Worm (Caenorhabditis elegans) whole organism, L2 larva: ENCODE results near the gene EEED8.12.

ENCODE experiments used
- C34F6.9 ChIP-seq: fragments of 150-350 bp; optimal IDR thresholded peaks from 2 replicates; lab custom pipeline; 2014; ENCODE audit warnings: missing biosample characterization, missing genetic modification characterization
- F13H6.1 ChIP-seq: sonication (generic microtip); optimal IDR thresholded peaks from 2 replicates; lab custom pipeline; 2016; ENCODE audit warnings: missing genetic modification characterization, missing compliant biosample characterization
- Y55F3AM.14 ChIP-seq: fragments of 200-800 bp; sonication (Bioruptor generic); optimal IDR thresholded peaks from 2 replicates; lab custom pipeline; 2018; ENCODE audit warnings: mild to moderate bottlenecking, missing genetic modification characterization, missing compliant biosample characterization
- ZK546.5 ChIP-seq: sonication (generic microtip); optimal IDR thresholded peaks from 2 replicates; lab custom pipeline; 2017; ENCODE audit warnings: missing biosample characterization, missing genetic modification characterization
- alr-1 ChIP-seq: fragments of 150-350 bp; optimal IDR thresholded peaks from 2 replicates; lab custom pipeline; 2014; ENCODE audit warnings: missing biosample characterization, missing genetic modification characterization
- aly-2 ChIP-seq: fragments of 150-350 bp; optimal IDR thresholded peaks from 2 replicates; lab custom pipeline; 2014; ENCODE audit warnings: missing biosample characterization, missing genetic modification characterization
- blmp-1 ChIP-seq: sonication (generic microtip); optimal IDR thresholded peaks from 2 replicates; lab custom pipeline; 2017; ENCODE audit warnings: missing genetic modification characterization, mild to moderate bottlenecking, missing compliant biosample characterization, antibody characterized with exemption, moderate library complexity; ENCODE audit not compliant: insufficient read depth
- ceh-16 ChIP-seq: fragments of 150-350 bp; optimal IDR thresholded peaks from 2 replicates; lab custom pipeline; 2014; ENCODE audit warnings: missing biosample characterization, missing genetic modification characterization
- ceh-82 ChIP-seq: fragments of 150-350 bp; optimal IDR thresholded peaks from 2 replicates; lab custom pipeline; 2014; ENCODE audit warnings: missing biosample characterization, missing genetic modification characterization
- crh-2 ChIP-seq: sonication (generic microtip); optimal IDR thresholded peaks from 2 replicates; lab custom pipeline; 2017; ENCODE audit warnings: missing biosample characterization, missing genetic modification characterization
- dmd-4 ChIP-seq: sonication (generic microtip); optimal IDR thresholded peaks from 2 replicates; lab custom pipeline; 2017; ENCODE audit warnings: missing biosample characterization, missing genetic modification characterization
- egl-27 ChIP-seq: sonication (generic microtip); optimal IDR thresholded peaks from 3 replicates; lab custom pipeline; 2017; ENCODE audit warnings: missing biosample characterization, missing genetic modification reagents, missing genetic modification characterization
- elt-1 ChIP-seq: fragments of 150-350 bp; optimal IDR thresholded peaks from 2 replicates; lab custom pipeline; 2014; ENCODE audit warnings: missing biosample characterization, missing genetic modification characterization
- elt-3 ChIP-seq: sonication (generic microtip); optimal IDR thresholded peaks from 2 replicates; lab custom pipeline; 2017; ENCODE audit warnings: missing biosample characterization, missing genetic modification characterization
- gmeb-1 ChIP-seq: fragments of 150-350 bp; optimal IDR thresholded peaks from 2 replicates; lab custom pipeline; 2014; ENCODE audit warnings: missing biosample characterization, missing genetic modification characterization
- lin-11 ChIP-seq: fragments of 150-350 bp; sonication (generic microtip); optimal IDR thresholded peaks from 2 replicates; lab custom pipeline; 2014; ENCODE audit warnings: missing biosample characterization, missing genetic modification characterization, inconsistent platforms, mixed read lengths
- lin-13 ChIP-seq: fragments of 150-350 bp; optimal IDR thresholded peaks from 2 replicates; lab custom pipeline; 2014; ENCODE audit warnings: missing biosample characterization, missing genetic modification reagents, missing genetic modification characterization
- lin-39 ChIP-seq: fragments of 150-350 bp; optimal IDR thresholded peaks from 2 replicates; lab custom pipeline; 2014; ENCODE audit warnings: missing biosample characterization, missing genetic modification reagents, missing genetic modification characterization
- lsy-2 ChIP-seq, 2 experiments: fragments of 150-350 bp in 1 of 2; sonication (generic microtip) in 1 of 2; optimal IDR thresholded peaks; 2 replicates each; lab custom pipeline; 2014 to 2017; ENCODE audit warnings: missing biosample characterization in 2 of 2, missing genetic modification characterization in 2 of 2
- mab-5 ChIP-seq: fragments of 150-350 bp; optimal IDR thresholded peaks from 2 replicates; lab custom pipeline; 2014; ENCODE audit warnings: missing biosample characterization, missing genetic modification characterization
- mdl-1 ChIP-seq, 2 experiments: fragments of 150-350 bp in 1 of 2; sonication (generic microtip) in 1 of 2; optimal IDR thresholded peaks; 2 replicates each; lab custom pipeline; 2017; ENCODE audit warnings: missing biosample characterization in 2 of 2, missing genetic modification characterization in 2 of 2
- nhr-10 ChIP-seq: sonication (generic microtip); optimal IDR thresholded peaks from 2 replicates; lab custom pipeline; 2017; ENCODE audit warnings: missing biosample characterization, missing genetic modification characterization
- nhr-11 ChIP-seq: fragments of 150-350 bp; optimal IDR thresholded peaks from 2 replicates; lab custom pipeline; 2014; ENCODE audit warnings: missing biosample characterization, missing genetic modification characterization
- nhr-12 ChIP-seq: fragments of 150-350 bp; optimal IDR thresholded peaks from 2 replicates; lab custom pipeline; 2014; ENCODE audit warnings: missing biosample characterization, missing genetic modification characterization
- nhr-21 ChIP-seq: fragments of 150-350 bp; optimal IDR thresholded peaks from 2 replicates; lab custom pipeline; 2014; ENCODE audit warnings: missing biosample characterization, missing genetic modification characterization
- nhr-23 ChIP-seq: fragments of 150-350 bp; optimal IDR thresholded peaks from 2 replicates; lab custom pipeline; 2014; ENCODE audit warnings: missing biosample characterization, missing genetic modification reagents, missing genetic modification characterization
- nhr-237 ChIP-seq: fragments of 150-350 bp; optimal IDR thresholded peaks from 2 replicates; lab custom pipeline; 2014; ENCODE audit warnings: missing biosample characterization, missing genetic modification characterization
- nhr-25 ChIP-seq: fragments of 150-350 bp; sonication (generic microtip); optimal IDR thresholded peaks from 3 replicates; lab custom pipeline; 2014; ENCODE audit warnings: missing biosample characterization, missing genetic modification characterization
- nhr-6 ChIP-seq: fragments of 150-350 bp; optimal IDR thresholded peaks from 2 replicates; lab custom pipeline; 2014; ENCODE audit warnings: missing biosample characterization, missing genetic modification characterization
- nhr-77 ChIP-seq: fragments of 150-350 bp; optimal IDR thresholded peaks from 2 replicates; lab custom pipeline; 2014; ENCODE audit warnings: missing biosample characterization, missing genetic modification characterization
- peb-1 ChIP-seq: fragments of 150-350 bp; optimal IDR thresholded peaks from 2 replicates; lab custom pipeline; 2014; ENCODE audit warnings: missing biosample characterization, missing genetic modification characterization
- sem-4 ChIP-seq: fragments of 150-350 bp; optimal IDR thresholded peaks from 2 replicates; lab custom pipeline; 2014; ENCODE audit warnings: missing biosample characterization, missing genetic modification reagents, missing genetic modification characterization
- skn-1 ChIP-seq: sonication (generic microtip); optimal IDR thresholded peaks from 2 replicates; lab custom pipeline; 2017; ENCODE audit warnings: missing biosample characterization, missing genetic modification characterization
- sma-9 ChIP-seq, 2 experiments: fragments of 150-350 bp in 1 of 2; sonication (generic microtip) in 1 of 2; optimal IDR thresholded peaks; 2 replicates each; lab custom pipeline; 2014 to 2016; ENCODE audit warnings: missing genetic modification characterization in 2 of 2, mild to moderate bottlenecking in 1 of 2, missing biosample characterization in 1 of 2, missing compliant biosample characterization in 1 of 2, missing genetic modification reagents in 1 of 2, moderate library complexity in 1 of 2
- snpc-4 ChIP-seq: fragments of 150-350 bp; optimal IDR thresholded peaks from 2 replicates; lab custom pipeline; 2014; ENCODE audit warnings: missing biosample characterization, missing genetic modification characterization
- unc-39 ChIP-seq: fragments of 150-350 bp; optimal IDR thresholded peaks from 2 replicates; lab custom pipeline; 2014; ENCODE audit warnings: missing biosample characterization, missing genetic modification characterization
- unc-55 ChIP-seq: fragments of 150-350 bp; sonication (generic microtip); optimal IDR thresholded peaks from 3 replicates; lab custom pipeline; 2014; ENCODE audit warnings: missing biosample characterization, missing genetic modification reagents, missing genetic modification characterization
- unc-62 ChIP-seq: fragments of 150-350 bp; optimal IDR thresholded peaks from 2 replicates; lab custom pipeline; 2014; ENCODE audit warnings: missing biosample characterization, missing genetic modification reagents, missing genetic modification characterization
- zag-1 ChIP-seq: fragments of 150-350 bp; optimal IDR thresholded peaks from 2 replicates; lab custom pipeline; 2014; ENCODE audit warnings: missing biosample characterization, missing genetic modification characterization
- ztf-1 ChIP-seq: fragments of 200-800 bp; sonication (Bioruptor generic); conservative IDR thresholded peaks from 2 replicates; pipeline ENCODE4 v1.3.6; 2022; ENCODE audit warnings: missing genetic modification characterization, missing compliant biosample characterization
- ztf-11 ChIP-seq: sonication (generic microtip); optimal IDR thresholded peaks from 2 replicates; lab custom pipeline; 2017; ENCODE audit warnings: missing biosample characterization, missing genetic modification characterization
- ztf-4 ChIP-seq: fragments of 150-350 bp; optimal IDR thresholded peaks from 2 replicates; lab custom pipeline; 2014; ENCODE audit warnings: missing biosample characterization, missing genetic modification characterization

EEED8.12 gene

DNA sequence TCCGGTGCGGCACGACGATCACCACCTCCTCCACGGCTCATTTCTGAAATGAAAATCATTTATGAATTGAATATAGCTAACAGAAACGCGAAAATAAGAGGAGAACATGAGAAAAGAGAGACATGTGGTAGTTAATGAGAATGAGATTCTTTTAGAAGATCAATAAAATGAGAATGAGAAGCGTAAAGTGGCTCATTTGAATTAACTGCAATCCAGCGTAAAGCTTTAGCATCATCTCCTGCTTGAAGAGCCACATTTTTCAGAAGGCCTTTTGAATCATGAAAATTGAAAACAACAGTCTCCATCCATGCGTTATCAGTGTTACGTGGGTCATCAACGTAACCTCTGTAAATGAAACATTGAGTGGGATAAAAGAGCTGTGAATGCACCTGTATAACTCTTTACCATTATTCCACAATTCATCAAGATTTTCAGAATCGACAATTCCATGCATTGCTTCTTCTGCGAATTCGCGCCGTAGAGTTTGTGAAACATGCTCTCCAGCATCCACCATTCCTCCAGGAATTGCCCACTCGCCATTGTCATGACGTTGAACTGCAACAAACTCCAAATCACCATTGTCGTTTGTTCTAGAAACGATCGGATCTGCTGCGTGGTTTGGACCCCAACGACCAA is 19.9 kb downstream of the EEED8.12 start, which contains the start of gene rsp-4:
Gene rsp-4, minus strand, starts transcription at position 51 of the 636 bp plus-strand sequence.
- TF ChIP-seq zag-1 (tag; lab: Kevin White, UChicago) (no peak), unc-62 (GFP tag; lab: Kevin White, UChicago) (no peak), unc-39 (tag; lab: Kevin White, UChicago) (no peak), Y55F3AM.14 (GFP tag; lab: Kevin White, UChicago) (no peak), sem-4 (tag; lab: Kevin White, UChicago) (no peak), peb-1 (tag; lab: Kevin White, UChicago) (no peak), blmp-1 (no peak), lin-13 (GFP tag; lab: Kevin White, UChicago) (no peak), egl-27 (tag; lab: Kevin White, UChicago) (no peak), F13H6.1 (no peak), alr-1 (tag; lab: Kevin White, UChicago) (no peak), nhr-11 (tag; lab: Kevin White, UChicago) (no peak), mdl-1 (tag; optimal IDR thresholded peaks at IDR 0.05; lab: Kevin White, UChicago) (no peak), lsy-2 (tag; optimal IDR thresholded peaks at IDR 0.05; lab: Kevin White, UChicago) (no peak), lin-39 (tag; lab: Kevin White, UChicago) (no peak), nhr-23 (tag; lab: Kevin White, UChicago) (no peak)

- TF ChIP-seq nhr-11 (tag; lab: Kevin White, UChicago) (no peak), nhr-25 (no peak), lin-39 (tag; lab: Kevin White, UChicago) (no peak), nhr-21 (tag; lab: Kevin White, UChicago) (no peak), lin-13 (GFP tag; lab: Kevin White, UChicago) (no peak), Y55F3AM.14 (GFP tag; lab: Kevin White, UChicago) (no peak), nhr-6 (tag; lab: Kevin White, UChicago) (no peak)
Measured at ce11 chrII:5387217-5387616, 21.6 kb downstream of the EEED8.12 start, which contains the start of gene ccpp-6. TSS of gene ccpp-6 (minus strand) at chrII:5387317.

- TF ChIP-seq dmd-4 (tag; lab: Kevin White, UChicago) (no peak), ztf-11 (tag; lab: Kevin White, UChicago) (no peak), crh-2 (no peak), C34F6.9 (tag; lab: Kevin White, UChicago) (no peak)
- TF ChIP-seq, all 48 proteins: peak for 0
Measured at ce11 chrII:5384282-5384681, 24.5 kb downstream of the EEED8.12 start.

DNA sequence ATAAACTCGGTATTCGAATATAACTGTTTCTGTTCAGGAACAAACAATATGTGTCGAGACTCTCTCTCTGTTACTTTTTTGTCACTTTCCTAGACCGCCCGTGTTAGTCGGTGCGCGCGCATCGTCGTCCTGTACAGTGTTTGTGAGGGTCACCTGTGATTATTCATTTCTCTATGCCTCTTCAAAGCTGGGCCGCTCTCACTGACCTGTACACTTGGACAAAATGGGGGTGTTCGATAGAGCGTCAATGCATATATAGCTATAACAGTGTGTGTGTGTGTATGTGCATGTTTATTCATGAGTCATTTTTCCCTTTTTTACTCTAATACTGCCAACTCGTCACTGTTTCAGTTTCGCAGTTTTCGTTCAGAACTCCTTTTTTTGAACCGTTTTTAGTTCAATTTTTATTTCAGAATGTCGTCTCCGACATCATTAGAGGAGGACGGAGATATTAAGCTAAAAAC is 29.2 kb downstream of the EEED8.12 start, which contains the start of gene pkc-3:
Gene pkc-3, plus strand, starts transcription at position 414 of the 464 bp plus-strand sequence.
- peak; percentile 86 for TF ChIP-seq nhr-25
- TF ChIP-seq elt-3 (tag; lab: Kevin White, UChicago), result no peak
- TF ChIP-seq blmp-1, result peak; percentile 50
- TF ChIP-seq lin-13 (GFP tag; lab: Kevin White, UChicago), result peak; percentile 51
- peak; percentile 71 for TF ChIP-seq crh-2
- no peak for TF ChIP-seq skn-1 (tag; lab: Kevin White, UChicago)
- TF ChIP-seq unc-55 (GFP tag; lab: Kevin White, UChicago), result peak; percentile 21
- peak; percentile 5 for TF ChIP-seq sem-4 (tag; lab: Kevin White, UChicago)
- TF ChIP-seq mab-5 (tag; lab: Kevin White, UChicago), result no peak
- no peak for TF ChIP-seq nhr-12 (tag; lab: Kevin White, UChicago)
- no peak for TF ChIP-seq nhr-23 (tag; lab: Kevin White, UChicago)
- TF ChIP-seq snpc-4, result no peak
- TF ChIP-seq lin-39 (tag; lab: Kevin White, UChicago), result no peak
- no peak for TF ChIP-seq egl-27 (tag; lab: Kevin White, UChicago)
- peak; percentile 78 for TF ChIP-seq nhr-21 (tag; lab: Kevin White, UChicago)
- no peak for TF ChIP-seq ZK546.5
- TF ChIP-seq lsy-2 (tag; optimal IDR thresholded peaks at IDR 0.05; lab: Kevin White, UChicago), result peak in 1 of 2 experiments; percentile 65
- TF ChIP-seq nhr-11 (tag; lab: Kevin White, UChicago), result no peak
- peak; percentile 60 for TF ChIP-seq gmeb-1 (tag; lab: Kevin White, UChicago)
- TF ChIP-seq elt-1 (tag; lab: Kevin White, UChicago), result no peak
- no peak for TF ChIP-seq Y55F3AM.14 (GFP tag; lab: Kevin White, UChicago)
- TF ChIP-seq F13H6.1, result peak; percentile 62
- peak; percentile 61 for TF ChIP-seq sma-9 (GFP tag; optimal IDR thresholded peaks at IDR 0.05; lab: Kevin White, UChicago)
- TF ChIP-seq sma-9 (tag; optimal IDR thresholded peaks at IDR 0.05; lab: Kevin White, UChicago), result no peak
- no peak for TF ChIP-seq alr-1 (tag; lab: Kevin White, UChicago)
- no peak for TF ChIP-seq unc-62 (GFP tag; lab: Kevin White, UChicago)
- no peak for TF ChIP-seq dmd-4 (tag; lab: Kevin White, UChicago)
- no peak for TF ChIP-seq nhr-237 (tag; lab: Kevin White, UChicago)
- no peak for TF ChIP-seq nhr-77 (tag; lab: Kevin White, UChicago)
- no peak for TF ChIP-seq ceh-82 (tag; lab: Kevin White, UChicago)
- TF ChIP-seq ztf-4 (tag; lab: Kevin White, UChicago), result peak; percentile 56
- TF ChIP-seq ceh-16 (tag; lab: Kevin White, UChicago), result no peak
- no peak for TF ChIP-seq lin-11 (tag; lab: Kevin White, UChicago)
- TF ChIP-seq ztf-11 (tag; lab: Kevin White, UChicago), result no peak
- no peak for TF ChIP-seq aly-2 (tag; lab: Kevin White, UChicago)
- TF ChIP-seq ztf-1 (GFP tag; lab: Robert Waterston, UW), result no peak
- TF ChIP-seq C34F6.9 (tag; lab: Kevin White, UChicago), result peak; percentile 17
- TF ChIP-seq unc-39 (tag; lab: Kevin White, UChicago), result no peak
- no peak for TF ChIP-seq nhr-10 (tag; lab: Kevin White, UChicago)
